Worm (Caenorhabditis elegans) whole organism, early embryonic: ENCODE measurements around the gene ZK666.4.

Experiments used
- F13C5.2 ChIP-seq: sonication (generic microtip); optimal IDR thresholded peaks from 2 replicates; lab custom pipeline; 2017; ENCODE audit warnings: mild to moderate bottlenecking, missing genetic modification characterization, inconsistent platforms, missing compliant biosample characterization
- ama-1 ChIP-seq: fragments of 150-350 bp; optimal IDR thresholded peaks from 2 replicates; lab custom pipeline; 2014
- ceh-13 ChIP-seq: fragments of 200-800 bp; sonication (Bioruptor generic); optimal IDR thresholded peaks from 2 replicates; lab custom pipeline; 2018; ENCODE audit warnings: mild to moderate bottlenecking, missing genetic modification characterization, missing compliant biosample characterization
- flt-1 ChIP-seq: fragments of 200-800 bp; sonication (Bioruptor generic); IDR thresholded peaks from 2 replicates; pipeline ENCODE4 v1.3.6; 2022; ENCODE audit warnings: missing genetic modification characterization, missing compliant biosample characterization
- tbx-37 ChIP-seq: fragments of 200-800 bp; sonication (Bioruptor generic); conservative IDR thresholded peaks from 2 replicates; pipeline ENCODE4 v1.3.6; 2022; ENCODE audit warnings: missing genetic modification reagents, missing genetic modification characterization, missing compliant biosample characterization
- tra-4 ChIP-seq: sonication (generic microtip); optimal IDR thresholded peaks from 2 replicates; lab custom pipeline; 2017; ENCODE audit warnings: missing genetic modification characterization, missing compliant biosample characterization

- no peak for TF ChIP-seq ama-1 (lab: Kevin White, UChicago)
- no peak for TF ChIP-seq F13C5.2 (tag; lab: Kevin White, UChicago)
- no peak for TF ChIP-seq tra-4 (tag; lab: Kevin White, UChicago)
- no peak for TF ChIP-seq ceh-13 (GFP tag; lab: Kevin White, UChicago)
- TF ChIP-seq tbx-37 (GFP tag; lab: Robert Waterston, UW), result no peak
- no peak for TF ChIP-seq flt-1 (GFP tag; lab: Robert Waterston, UW)
Measured at ce11 chrII:10525134-10525533, 48.1 kb downstream of the ZK666.4 start.
